Worm (Caenorhabditis elegans) whole organism, L3 larva: ENCODE measurements around the gene cyp-33E1.

ENCODE experiments used
- R02D3.7 ChIP-seq: fragments of 150-350 bp; optimal IDR thresholded peaks from 2 replicates; lab custom pipeline; 2014; ENCODE audit warnings: missing biosample characterization, missing genetic modification characterization
- egl-5 ChIP-seq: fragments of 150-350 bp; optimal IDR thresholded peaks from 2 replicates; lab custom pipeline; 2017; ENCODE audit warnings: missing biosample characterization, missing genetic modification reagents, missing genetic modification characterization, inconsistent platforms
- elt-1 ChIP-seq: fragments of 150-350 bp; optimal IDR thresholded peaks from 2 replicates; lab custom pipeline; 2014; ENCODE audit warnings: missing biosample characterization, missing genetic modification characterization
- fos-1 ChIP-seq: fragments of 150-350 bp; optimal IDR thresholded peaks from 2 replicates; lab custom pipeline; 2014; ENCODE audit warnings: missing biosample characterization, missing genetic modification characterization
- nhr-25 ChIP-seq: sonication (generic microtip); optimal IDR thresholded peaks from 2 replicates; lab custom pipeline; 2017; ENCODE audit warnings: missing biosample characterization, missing genetic modification characterization
- pha-4 ChIP-seq: fragments of 150-350 bp; optimal IDR thresholded peaks from 2 replicates; lab custom pipeline; 2014; ENCODE audit warnings: missing biosample characterization, missing genetic modification reagents, missing genetic modification characterization
- sea-2 ChIP-seq: fragments of 150-350 bp; sonication (generic microtip); optimal IDR thresholded peaks from 4 replicates; lab custom pipeline; 2014; ENCODE audit warnings: missing biosample characterization, missing genetic modification reagents, missing genetic modification characterization
- snpc-4 ChIP-seq: fragments of 150-350 bp; optimal IDR thresholded peaks from 2 replicates; lab custom pipeline; 2014; ENCODE audit warnings: missing biosample characterization, missing genetic modification characterization
- unc-62 ChIP-seq: fragments of 150-350 bp; sonication (generic microtip); optimal IDR thresholded peaks from 4 replicates; lab custom pipeline; 2014; ENCODE audit warnings: missing biosample characterization, missing genetic modification reagents, missing genetic modification characterization
- zag-1 ChIP-seq: fragments of 150-350 bp; optimal IDR thresholded peaks from 2 replicates; lab custom pipeline; 2014; ENCODE audit warnings: missing biosample characterization, missing genetic modification characterization

- TF ChIP-seq zag-1 (tag; lab: Kevin White, UChicago) (no peak), pha-4 (tag; lab: Kevin White, UChicago) (no peak), R02D3.7 (no peak), fos-1 (tag; lab: Kevin White, UChicago) (no peak), sea-2 (no peak), snpc-4 (no peak), unc-62 (no peak), egl-5 (no peak), nhr-25 (tag; lab: Kevin White, UChicago) (no peak), elt-1 (tag; lab: Kevin White, UChicago) (no peak)
These were observed 5.8 kb upstream of the cyp-33E1 start, which contains the start of gene C49C8.1 for ce11 chrIV:8654115-8654628.
